Worm (Caenorhabditis elegans): ENCODE measurements around the gene R10D12.1.

R10D12.1 gene

ce11 chrV:13954056-13954455 lies 19.6 kb upstream of the R10D12.1 start, which contains the start of gene swt-6:
TSS of gene swt-6 (plus strand) at chrV:13954356.
- TF ChIP-seq ZK185.1 (tag; optimal IDR thresholded peaks at IDR 0.05; ENCODE audit: poor library complexity, severe bottlenecking) (no peak), lin-26 (GFP tag; IDR thresholded peaks at IDR 0.05) (no peak), hlh-12 (tag; optimal IDR thresholded peaks at IDR 0.05) (no peak), madf-8 (GFP tag; conservative IDR thresholded peaks at IDR 0.05) (no peak), tlf-1 (GFP tag; optimal IDR thresholded peaks at IDR 0.05) (no peak), hlh-26 (GFP tag; conservative IDR thresholded peaks at IDR 0.05) (no peak), egrh-3 (GFP tag; IDR thresholded peaks at IDR 0.05) (no peak), akir-1 (GFP tag; optimal IDR thresholded peaks at IDR 0.05) (no peak), tbp1 (GFP tag; optimal IDR thresholded peaks at IDR 0.05) (no peak), nhr-179 (tag; optimal IDR thresholded peaks at IDR 0.05) (no peak), bed-2 (GFP tag; IDR thresholded peaks at IDR 0.05) (no peak), pbrm-1 (GFP tag; IDR thresholded peaks at IDR 0.05) (no peak), ama-1 (optimal IDR thresholded peaks at IDR 0.05) (no peak), ama-1 (GFP tag; optimal IDR thresholded peaks at IDR 0.05) (no peak), ccch-3 (GFP tag; optimal IDR thresholded peaks at IDR 0.05) (no peak), dpff-1 (tag; optimal IDR thresholded peaks at IDR 0.05) (no peak), ztf-3 (GFP tag; optimal IDR thresholded peaks at IDR 0.05) (no peak)

ce11 chrV:13953191-13953590 lies 18.7 kb upstream of the R10D12.1 start, which contains the start of gene R10D12.8:
TSS of gene R10D12.8 (minus strand) at chrV:13953291.
- no peak for TF ChIP-seq lir-1 (GFP tag; conservative IDR thresholded peaks at IDR 0.05)
- TF ChIP-seq lag-1 (GFP tag; IDR thresholded peaks at IDR 0.05): no peak
- TF ChIP-seq lin-35 (GFP tag; optimal IDR thresholded peaks at IDR 0.05): no peak
- TF ChIP-seq hmg-20 (GFP tag; IDR thresholded peaks at IDR 0.05): no peak
- TF ChIP-seq die-1 (tag; optimal IDR thresholded peaks at IDR 0.05): no peak
- TF ChIP-seq mes-4 (tag; optimal IDR thresholded peaks at IDR 0.05): no peak
- no peak for TF ChIP-seq ztf-28 (GFP tag; IDR thresholded peaks at IDR 0.05)
- TF ChIP-seq ceh-40 (GFP tag; IDR thresholded peaks at IDR 0.05): no peak
- TF ChIP-seq lsy-27 (tag; optimal IDR thresholded peaks at IDR 0.05; ENCODE audit: borderline replicate concordance, insufficient read depth): no peak
- no peak for TF ChIP-seq ztf-25 (GFP tag; IDR thresholded peaks at IDR 0.05)
- TF ChIP-seq hlh-26 (GFP tag; conservative IDR thresholded peaks at IDR 0.05): no peak
- TF ChIP-seq attf-3 (GFP tag; conservative IDR thresholded peaks at IDR 0.05): no peak
- TF ChIP-seq K12H6.12 (tag; optimal IDR thresholded peaks at IDR 0.05): no peak
- no peak for TF ChIP-seq ztf-3 (GFP tag; optimal IDR thresholded peaks at IDR 0.05)
- no peak for TF ChIP-seq akir-1 (GFP tag; optimal IDR thresholded peaks at IDR 0.05)
- TF ChIP-seq hmg-1.2 (GFP tag; IDR thresholded peaks at IDR 0.05): no peak; the same call in 1 of the 2 replicates
- TF ChIP-seq cebp-2 (GFP tag; IDR thresholded peaks at IDR 0.05): no peak
- TF ChIP-seq T26A5.8 (tag; optimal IDR thresholded peaks at IDR 0.05): no peak
- no peak for TF ChIP-seq ets-4 (GFP tag; optimal IDR thresholded peaks at IDR 0.05)
- TF ChIP-seq zfh-2 (GFP tag; conservative IDR thresholded peaks at IDR 0.05): no peak

- no peak for TF ChIP-seq let-607 (tag; optimal IDR thresholded peaks at IDR 0.05)
- no peak for TF ChIP-seq F22D6.2 (tag; optimal IDR thresholded peaks at IDR 0.05)
- TF ChIP-seq hrde-1 (tag; optimal IDR thresholded peaks at IDR 0.05; ENCODE audit: borderline replicate concordance): no peak
- no peak for TF ChIP-seq nfya-2 (GFP tag; IDR thresholded peaks at IDR 0.05)
- TF ChIP-seq ztf-18 (tag; optimal IDR thresholded peaks at IDR 0.05): no peak
- TF ChIP-seq egrh-3 (GFP tag; IDR thresholded peaks at IDR 0.05): no peak
- no peak for TF ChIP-seq ztf-28 (GFP tag; IDR thresholded peaks at IDR 0.05)
These were observed 15.3 kb upstream of the R10D12.1 start, which contains the start of gene R10D12.7 for ce11 chrV:13949752-13950151. TSS of gene R10D12.7 (plus strand) at chrV:13950052.
